Fruit fly (Drosophila melanogaster) whole organism, embryonic: ENCODE measurements around the gene Arc42.
A peak's percentile ranks its signal among the peaks of the same experiment; 100 is the strongest.

Experiments used
- Adf1 ChIP-seq: fragments of 200-800 bp; sonication (Bioruptor generic); IDR thresholded peaks from 2 replicates; pipeline ENCODE4 v1.3.6; 2022; ENCODE audit warnings: missing biosample characterization, missing genetic modification characterization
- Bdp1 ChIP-seq: fragments of 200-800 bp; sonication (Bioruptor generic); optimal IDR thresholded peaks from 3 replicates; lab custom pipeline; 2016; ENCODE audit warnings: missing biosample characterization, missing genetic modification characterization
- BtbVII ChIP-seq: fragments of 200-800 bp; sonication (Bioruptor generic); optimal IDR thresholded peaks from 3 replicates; lab custom pipeline; 2017; ENCODE audit warnings: missing biosample characterization, mild to moderate bottlenecking, missing genetic modification characterization
- CG10462 ChIP-seq: fragments of 200-800 bp; sonication (Bioruptor generic); optimal IDR thresholded peaks from 2 replicates; lab custom pipeline; 2016; ENCODE audit warnings: missing biosample characterization, missing genetic modification characterization
- CG10959 ChIP-seq: fragments of 200-800 bp; sonication (Bioruptor generic); IDR thresholded peaks from 2 replicates; pipeline ENCODE4 v1.3.6; 2022; ENCODE audit warnings: missing biosample characterization, missing genetic modification characterization
- CG11504 ChIP-seq: fragments of 200-800 bp; sonication (Bioruptor generic); optimal IDR thresholded peaks from 3 replicates; lab custom pipeline; 2019; ENCODE audit warnings: missing biosample characterization, mild to moderate bottlenecking, missing genetic modification characterization, moderate library complexity
- CG12104 ChIP-seq: fragments of 200-800 bp; sonication (Bioruptor generic); optimal IDR thresholded peaks from 3 replicates; lab custom pipeline; 2016; ENCODE audit warnings: missing biosample characterization, missing genetic modification characterization
- CG13424 ChIP-seq: fragments of 200-800 bp; sonication (Bioruptor generic); optimal IDR thresholded peaks from 2 replicates; lab custom pipeline; 2019; ENCODE audit warnings: missing biosample characterization, mild to moderate bottlenecking, missing genetic modification characterization, moderate library complexity
- CG1603 ChIP-seq: fragments of 200-800 bp; sonication (Bioruptor generic); optimal IDR thresholded peaks from 2 replicates; lab custom pipeline; 2019; ENCODE audit warnings: missing biosample characterization, mild to moderate bottlenecking, missing genetic modification characterization, moderate library complexity
- CG17568 ChIP-seq: fragments of 200-800 bp; sonication (Bioruptor generic); optimal IDR thresholded peaks from 2 replicates; lab custom pipeline; 2018; ENCODE audit warnings: missing biosample characterization, mild to moderate bottlenecking, missing genetic modification characterization, moderate library complexity
- CG17802 ChIP-seq: fragments of 200-800 bp; sonication (Bioruptor generic); optimal IDR thresholded peaks from 2 replicates; lab custom pipeline; 2018; ENCODE audit warnings: missing biosample characterization, mild to moderate bottlenecking, missing genetic modification characterization, moderate library complexity
- CG17829 ChIP-seq: fragments of 200-800 bp; optimal IDR thresholded peaks from 2 replicates; lab custom pipeline; 2019; ENCODE audit warnings: missing biosample characterization, mild to moderate bottlenecking, missing genetic modification characterization, moderate library complexity
- CG18619 ChIP-seq: fragments of 200-800 bp; sonication (Bioruptor generic); optimal IDR thresholded peaks from 3 replicates; lab custom pipeline; 2017; ENCODE audit warnings: missing biosample characterization, mild to moderate bottlenecking, missing genetic modification characterization
- CG30020 ChIP-seq: fragments of 200-800 bp; optimal IDR thresholded peaks from 2 replicates; lab custom pipeline; 2019; ENCODE audit warnings: missing biosample characterization, mild to moderate bottlenecking, missing genetic modification characterization, moderate library complexity
- CG3838 ChIP-seq: fragments of 200-800 bp; sonication (Bioruptor generic); optimal IDR thresholded peaks from 3 replicates; lab custom pipeline; 2016; ENCODE audit warnings: missing biosample characterization, missing genetic modification characterization
- CG5180 ChIP-seq: fragments of 200-800 bp; sonication (Bioruptor generic); optimal IDR thresholded peaks from 3 replicates; lab custom pipeline; 2017; ENCODE audit warnings: missing biosample characterization, missing genetic modification characterization, mild to moderate bottlenecking, moderate library complexity, missing genetic modification reagents
- CG6854 ChIP-seq: fragments of 200-800 bp; sonication (Bioruptor generic); optimal IDR thresholded peaks from 3 replicates; lab custom pipeline; 2017; ENCODE audit warnings: missing biosample characterization, mild to moderate bottlenecking, missing genetic modification characterization
- CG9797 ChIP-seq: fragments of 200-800 bp; sonication (Bioruptor generic); optimal IDR thresholded peaks from 3 replicates; lab custom pipeline; 2018; ENCODE audit warnings: missing biosample characterization, mild to moderate bottlenecking, missing genetic modification characterization
- Camta ChIP-seq: fragments of 200-800 bp; sonication (Bioruptor generic); optimal IDR thresholded peaks from 2 replicates; lab custom pipeline; 2016; ENCODE audit warnings: missing biosample characterization, missing genetic modification characterization
- CrebB ChIP-seq: fragments of 200-800 bp; sonication (Bioruptor generic); optimal IDR thresholded peaks from 3 replicates; lab custom pipeline; 2018; ENCODE audit warnings: missing biosample characterization, mild to moderate bottlenecking, missing genetic modification characterization
- Doc2 ChIP-seq: fragments of 200-800 bp; sonication (Bioruptor generic); IDR thresholded peaks from 2 replicates; pipeline ENCODE4 v1.3.6; 2022; ENCODE audit warnings: missing biosample characterization, missing genetic modification characterization
- Doc3 ChIP-seq: fragments of 200-800 bp; sonication (Bioruptor generic); IDR thresholded peaks from 3 replicates; pipeline ENCODE4 v1.3.6; 2022; ENCODE audit warnings: missing biosample characterization, missing genetic modification characterization; ENCODE audit not compliant: partially characterized antibody
- E2f2 ChIP-seq: fragments of 200-800 bp; sonication (Bioruptor generic); IDR thresholded peaks from 2 replicates; pipeline ENCODE4 v1.3.6; 2022; ENCODE audit warnings: missing biosample characterization, missing genetic modification characterization
- Mad ChIP-seq: fragments of 200-800 bp; sonication (Bioruptor generic); optimal IDR thresholded peaks from 2 replicates; lab custom pipeline; 2016; ENCODE audit warnings: missing biosample characterization, missing genetic modification characterization
- Med ChIP-seq: fragments of 200-800 bp; sonication (Bioruptor generic); peaks from one replicate; lab custom pipeline; 2016; ENCODE audit warnings: missing biosample characterization, missing genetic modification characterization, mild to moderate bottlenecking, inconsistent platforms, moderate library complexity
- Trl ChIP-seq, 3 experiments: fragments of >200 bp in 2 of 3; fragments of 200-800 bp in 1 of 3; sonication (Bioruptor generic) in 1 of 3; optimal IDR thresholded peaks; 2 replicates in 1 of 3; 3 replicates in 2 of 3; lab custom pipeline; 2016 to 2017; ENCODE audit warnings: missing biosample characterization in 1 of 3, missing genetic modification characterization in 1 of 3
- ac ChIP-seq: fragments of 200-800 bp; sonication (Bioruptor generic); optimal IDR thresholded peaks from 3 replicates; lab custom pipeline; 2017; ENCODE audit warnings: missing biosample characterization, mild to moderate bottlenecking, missing genetic modification characterization
- cad ChIP-seq: fragments of >200 bp; optimal IDR thresholded peaks from 2 replicates; lab custom pipeline; 2017; ENCODE audit warnings: missing biosample characterization, missing genetic modification characterization
- caup ChIP-seq: fragments of 200-800 bp; sonication (Bioruptor generic); optimal IDR thresholded peaks from 3 replicates; lab custom pipeline; 2017; ENCODE audit warnings: missing biosample characterization, mild to moderate bottlenecking, missing genetic modification characterization, moderate library complexity; ENCODE audit not compliant: severe bottlenecking
- danr ChIP-seq: fragments of 200-800 bp; sonication (Bioruptor generic); IDR thresholded peaks from 2 replicates; pipeline ENCODE4 v1.3.6; 2022; ENCODE audit warnings: missing biosample characterization, missing genetic modification characterization
- dpn ChIP-seq, 2 experiments: fragments of 200-800 bp; sonication (Bioruptor generic); optimal IDR thresholded peaks; 3 replicates each; lab custom pipeline; 2016; ENCODE audit warnings: missing biosample characterization in 2 of 2, missing genetic modification characterization in 2 of 2
- emc ChIP-seq: fragments of 200-800 bp; sonication (Bioruptor generic); optimal IDR thresholded peaks from 2 replicates; lab custom pipeline; 2016; ENCODE audit warnings: missing biosample characterization, missing genetic modification characterization
- ftz-f1 ChIP-seq: fragments of 200-800 bp; sonication (Bioruptor generic); optimal IDR thresholded peaks from 2 replicates; lab custom pipeline; 2016; ENCODE audit warnings: missing biosample characterization, missing genetic modification characterization
- gsb-n ChIP-seq: fragments of 200-800 bp; sonication (Bioruptor generic); optimal IDR thresholded peaks from 3 replicates; lab custom pipeline; 2018; ENCODE audit warnings: missing biosample characterization, mild to moderate bottlenecking, missing genetic modification characterization
- insv ChIP-seq, 2 experiments: fragments of 200-800 bp; sonication (Bioruptor generic); optimal IDR thresholded peaks; 3 replicates each; lab custom pipeline; 2016 to 2018; ENCODE audit warnings: missing biosample characterization in 2 of 2, missing genetic modification characterization in 2 of 2
- jumu ChIP-seq: fragments of 200-800 bp; sonication (Bioruptor generic); optimal IDR thresholded peaks from 3 replicates; lab custom pipeline; 2016; ENCODE audit warnings: missing biosample characterization, missing genetic modification characterization
- kah ChIP-seq: fragments of 200-800 bp; sonication (Bioruptor generic); optimal IDR thresholded peaks from 2 replicates; lab custom pipeline; 2018; ENCODE audit warnings: missing biosample characterization, mild to moderate bottlenecking, missing genetic modification characterization
- mirr ChIP-seq: fragments of 200-800 bp; sonication (Bioruptor generic); optimal IDR thresholded peaks from 3 replicates; lab custom pipeline; 2018; ENCODE audit warnings: missing biosample characterization, mild to moderate bottlenecking, missing genetic modification characterization
- pb ChIP-seq: fragments of 200-800 bp; sonication (Bioruptor generic); optimal IDR thresholded peaks from 3 replicates; lab custom pipeline; 2016; ENCODE audit warnings: missing biosample characterization, missing genetic modification characterization
- pita ChIP-seq: fragments of 200-800 bp; sonication (Bioruptor generic); optimal IDR thresholded peaks from 2 replicates; lab custom pipeline; 2017; ENCODE audit warnings: missing biosample characterization, mild to moderate bottlenecking, missing genetic modification characterization
- psq ChIP-seq: fragments of 200-800 bp; sonication (Bioruptor generic); optimal IDR thresholded peaks from 2 replicates; lab custom pipeline; 2017; ENCODE audit warnings: missing biosample characterization, missing genetic modification characterization
- row ChIP-seq: fragments of 200-800 bp; sonication (Bioruptor generic); IDR thresholded peaks from 3 replicates; pipeline ENCODE4 v1.3.6; 2022; ENCODE audit warnings: missing biosample characterization, missing genetic modification characterization
- shn ChIP-seq: fragments of 200-800 bp; sonication (Bioruptor generic); optimal IDR thresholded peaks from 3 replicates; lab custom pipeline; 2016; ENCODE audit warnings: missing biosample characterization, missing genetic modification characterization
- sna ChIP-seq: fragments of 200-800 bp; sonication (Bioruptor generic); IDR thresholded peaks from 2 replicates; pipeline ENCODE4 v1.3.6; 2022; ENCODE audit warnings: missing biosample characterization, missing genetic modification characterization; ENCODE audit not compliant: partially characterized antibody
- sob ChIP-seq: fragments of 200-800 bp; sonication (Bioruptor generic); IDR thresholded peaks from 2 replicates; pipeline ENCODE4 v1.3.6; 2022; ENCODE audit warnings: missing biosample characterization, missing genetic modification characterization
- toy ChIP-seq: fragments of 200-800 bp; sonication (Bioruptor generic); IDR thresholded peaks from 2 replicates; pipeline ENCODE4 v1.3.6; 2022; ENCODE audit warnings: missing biosample characterization, missing genetic modification characterization
- ttk ChIP-seq: fragments of 200-800 bp; sonication (Bioruptor generic); IDR thresholded peaks from 2 replicates; pipeline ENCODE4 v2.1.2; 2022; ENCODE audit warnings: missing biosample characterization, missing genetic modification characterization
- tx ChIP-seq: fragments of 200-800 bp; sonication (Bioruptor generic); optimal IDR thresholded peaks from 2 replicates; lab custom pipeline; 2016; ENCODE audit warnings: missing biosample characterization, missing genetic modification characterization
- wor ChIP-seq: fragments of 200-800 bp; sonication (Bioruptor generic); IDR thresholded peaks from 2 replicates; pipeline ENCODE4 v1.3.6; 2022; ENCODE audit warnings: missing biosample characterization, missing genetic modification characterization

Gene Arc42

DNA sequence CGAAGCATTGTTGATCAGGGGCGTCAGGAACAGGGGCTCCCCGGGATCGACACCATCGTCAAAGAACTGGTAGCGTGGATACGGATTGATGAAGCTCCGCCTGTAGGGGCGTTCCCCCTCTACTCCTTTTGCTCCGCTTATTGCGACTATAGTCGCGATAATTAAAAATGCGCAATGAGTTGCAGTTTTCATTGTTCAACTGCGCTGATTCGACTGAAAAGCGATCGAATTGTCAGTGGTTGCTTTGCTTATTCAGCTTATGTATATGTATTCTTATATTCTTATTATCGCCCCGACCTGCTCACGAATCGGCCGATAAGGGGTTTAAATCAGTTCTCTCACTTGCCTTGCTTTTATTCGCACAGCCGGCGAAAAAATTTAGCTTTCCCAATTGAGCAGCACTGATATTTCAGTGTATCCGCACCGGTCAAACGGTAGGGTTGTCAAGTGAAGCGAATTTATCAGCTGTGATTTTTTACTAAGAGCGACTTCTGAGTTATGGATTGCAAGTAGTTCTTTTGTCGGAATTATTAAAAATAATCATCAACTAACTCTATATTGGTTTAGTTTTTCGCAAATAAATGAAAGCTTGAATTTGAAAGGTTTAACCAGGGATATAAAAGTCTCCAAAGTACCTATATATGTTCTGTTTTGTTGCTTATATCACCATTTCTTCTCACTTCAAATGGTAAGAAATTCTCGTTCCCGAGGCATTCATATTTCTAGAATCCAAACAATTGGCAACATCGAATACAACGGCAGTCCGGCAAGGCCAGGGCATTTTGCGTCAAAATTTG is 13.4 kb upstream of the Arc42 start, which contains the start of the genes CG4572 and CG4686 (continued):
- TF ChIP-seq CG3838: peak; percentile 11
- TF ChIP-seq CG6854 (GFP tag; lab: Kevin White, UChicago): no peak
- no peak for TF ChIP-seq sna (GFP tag; lab: Robert Waterston, UW)
- TF ChIP-seq CG18619 (GFP tag; lab: Kevin White, UChicago): peak; percentile 68
- TF ChIP-seq sob (GFP tag; lab: Robert Waterston, UW): peak; percentile 83
- TF ChIP-seq Doc2 (GFP tag; lab: Robert Waterston, UW): no peak
- peak; percentile 78 for TF ChIP-seq tx (GFP tag; lab: Kevin White, UChicago)
- peak; percentile 40 for TF ChIP-seq CrebB (tag; lab: Kevin White, UChicago)
- no peak for TF ChIP-seq cad (GFP tag; lab: Kevin White, UChicago)
- TF ChIP-seq ttk (GFP tag; lab: Robert Waterston, UW): peak; percentile 61; the same call in 1 of the 2 replicates
- TF ChIP-seq Trl (optimal IDR thresholded peaks at IDR 0.05; lab: Kevin White, UChicago): no peak
- peak; percentile 77 for TF ChIP-seq Trl (GFP tag; optimal IDR thresholded peaks at IDR 0.05; lab: Kevin White, UChicago)
- peak; percentile 65 for TF ChIP-seq jumu
- no peak for TF ChIP-seq ftz-f1 (GFP tag; lab: Kevin White, UChicago)
- TF ChIP-seq ac: no peak
- TF ChIP-seq toy (GFP tag; lab: Robert Waterston, UW): 0 out of 2 replicates have a peak, but pooled peaks have one; percentile 5
- peak; percentile 18 for TF ChIP-seq CG17802 (tag; lab: Kevin White, UChicago)
- peak; percentile 75 for TF ChIP-seq danr (GFP tag; lab: Robert Waterston, UW)
- TF ChIP-seq Mad (GFP tag; lab: Kevin White, UChicago): peak; percentile 61
- peak; percentile 89 for TF ChIP-seq row (GFP tag; lab: Robert Waterston, UW)
- TF ChIP-seq dpn (GFP tag; optimal IDR thresholded peaks at IDR 0.05; lab: Kevin White, UChicago): peak; percentile 78 to 80
- peak; percentile 22 for TF ChIP-seq CG9797 (GFP tag; lab: Kevin White, UChicago)
- TF ChIP-seq pb (GFP tag; lab: Kevin White, UChicago): no peak
- TF ChIP-seq shn (GFP tag; lab: Kevin White, UChicago): peak; percentile 72
- TF ChIP-seq CG17568: no peak
- peak in 1 of 2 experiments; percentile 54 for TF ChIP-seq insv (GFP tag; optimal IDR thresholded peaks at IDR 0.05; lab: Kevin White, UChicago)
- no peak for TF ChIP-seq Doc3 (GFP tag; lab: Robert Waterston, UW)
- TF ChIP-seq CG17829: peak; percentile 92
- TF ChIP-seq Adf1 (GFP tag; lab: Robert Waterston, UW): peak; percentile 51; the same call in 1 of the 2 replicates
- peak; percentile 40; the same call in 1 of the 2 replicates for TF ChIP-seq wor
- TF ChIP-seq emc (GFP tag; lab: Kevin White, UChicago): peak; percentile 37
- no peak for TF ChIP-seq CG11504 (tag; lab: Kevin White, UChicago)
- peak; percentile 96 for TF ChIP-seq Med (GFP tag; lab: Kevin White, UChicago)
- peak; percentile 48 for TF ChIP-seq kah (GFP tag; lab: Kevin White, UChicago)
- TF ChIP-seq CG10462 (GFP tag; lab: Kevin White, UChicago): peak; percentile 47
- TF ChIP-seq CG13424: peak; percentile 81
- peak; percentile 55 for TF ChIP-seq E2f2 (GFP tag; lab: Robert Waterston, UW)
- peak; percentile 51 for TF ChIP-seq caup (GFP tag; lab: Kevin White, UChicago)
- peak; percentile 32 for TF ChIP-seq gsb-n
- TF ChIP-seq CG1603: no peak
- peak; percentile 8 for TF ChIP-seq psq (GFP tag; lab: Kevin White, UChicago)
- TF ChIP-seq mirr (GFP tag; lab: Kevin White, UChicago): no peak
- peak; percentile 68 for TF ChIP-seq CG30020 (tag; lab: Kevin White, UChicago)
- no peak for TF ChIP-seq pita
- TF ChIP-seq Camta (GFP tag; lab: Kevin White, UChicago): peak; percentile 38
- TF ChIP-seq BtbVII (GFP tag; lab: Kevin White, UChicago): peak; percentile 53
- peak; percentile 48 for TF ChIP-seq Bdp1 (GFP tag; lab: Kevin White, UChicago)
- TF ChIP-seq CG5180: no peak
- TF ChIP-seq CG10959 (GFP tag; lab: Robert Waterston, UW): no peak
- peak; percentile 67 for TF ChIP-seq CG12104
